Worm (Caenorhabditis elegans): Measurements from ENCODE around the gene BE10.4.
A peak's percentile ranks its signal among the peaks of the same experiment; 100 is the strongest.

The BE10.4 gene

DNA sequence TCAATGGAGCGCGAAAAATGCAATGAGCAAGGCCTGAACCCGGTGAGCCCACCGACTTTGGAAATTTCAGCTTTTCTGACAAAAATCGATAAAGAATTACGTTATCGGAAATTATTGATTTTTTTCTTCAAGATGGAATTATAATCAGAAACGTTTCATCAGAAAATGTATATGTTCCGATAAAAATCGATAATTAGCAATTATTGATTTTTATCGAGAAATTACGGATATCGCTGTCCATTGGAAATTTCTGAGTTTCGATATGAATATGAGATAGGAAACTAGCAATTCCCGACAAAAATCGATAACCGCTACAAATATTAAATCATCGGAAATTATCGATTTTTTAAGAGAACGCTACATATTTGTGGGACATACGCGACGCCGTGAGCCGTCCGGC, 19.1 kb upstream of the BE10.4 start:
- no peak for TF ChIP-seq aha-1 (tag; optimal IDR thresholded peaks at IDR 0.05)
- no peak for TF ChIP-seq lin-15B (tag; optimal IDR thresholded peaks at IDR 0.05)
- no peak for TF ChIP-seq tlp-1 (tag; optimal IDR thresholded peaks at IDR 0.05)
- TF ChIP-seq xbp-1 (tag; optimal IDR thresholded peaks at IDR 0.05), result no peak
- no peak for TF ChIP-seq zip-4 (GFP tag; optimal IDR thresholded peaks at IDR 0.05)
- TF ChIP-seq pax-3 (tag; optimal IDR thresholded peaks at IDR 0.05), result no peak
- no peak for TF ChIP-seq elt-2 (tag; optimal IDR thresholded peaks at IDR 0.05)
- TF ChIP-seq tbx-2 (tag; optimal IDR thresholded peaks at IDR 0.05), result no peak
- TF ChIP-seq efl-1 (optimal IDR thresholded peaks at IDR 0.05), result no peak
- TF ChIP-seq efl-1 (GFP tag; optimal IDR thresholded peaks at IDR 0.05 in 1 of 2), result no peak
- no peak for TF ChIP-seq lir-3 (tag; optimal IDR thresholded peaks at IDR 0.05; ENCODE audit: poor library complexity)
- no peak for TF ChIP-seq snpc-4 (tag; optimal IDR thresholded peaks at IDR 0.05)
- TF ChIP-seq ceh-8 (GFP tag; optimal IDR thresholded peaks at IDR 0.05), result no peak
- TF ChIP-seq isw-1 (GFP tag; IDR thresholded peaks at IDR 0.05), result no peak
- no peak for TF ChIP-seq swsn-7 (tag; optimal IDR thresholded peaks at IDR 0.05)
- no peak for TF ChIP-seq zag-1 (tag; optimal IDR thresholded peaks at IDR 0.05)
- no peak for TF ChIP-seq C34B4.2 (tag; optimal IDR thresholded peaks at IDR 0.05)

DNA sequence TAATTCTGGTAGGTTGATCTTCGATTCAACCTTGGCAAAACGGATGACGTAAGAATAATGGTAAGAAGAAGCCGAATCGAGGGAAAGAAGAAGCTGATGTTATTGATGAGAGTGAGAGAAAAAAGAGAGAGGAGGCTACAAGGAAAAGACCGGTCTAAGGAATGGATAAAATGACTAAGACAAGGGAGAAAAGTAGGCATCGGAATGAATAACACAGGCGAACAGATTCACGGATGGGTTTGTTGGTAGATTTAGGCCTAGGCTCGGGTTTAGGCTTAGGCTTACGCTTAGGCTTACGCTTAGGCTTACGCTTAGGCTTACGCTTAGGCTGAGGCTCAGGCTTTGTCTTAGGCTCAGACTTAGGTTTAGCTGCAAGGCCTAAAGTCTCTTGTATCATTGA, 14.8 kb upstream of the BE10.4 start, which contains the start of gene agmo-1:
Gene agmo-1, minus strand, starts transcription at position 101 of the 400 bp plus-strand sequence.
- TF ChIP-seq nhr-47 (tag; optimal IDR thresholded peaks at IDR 0.05) (no peak), blmp-1 (tag; optimal IDR thresholded peaks at IDR 0.05) (peak; percentile 32)

DNA sequence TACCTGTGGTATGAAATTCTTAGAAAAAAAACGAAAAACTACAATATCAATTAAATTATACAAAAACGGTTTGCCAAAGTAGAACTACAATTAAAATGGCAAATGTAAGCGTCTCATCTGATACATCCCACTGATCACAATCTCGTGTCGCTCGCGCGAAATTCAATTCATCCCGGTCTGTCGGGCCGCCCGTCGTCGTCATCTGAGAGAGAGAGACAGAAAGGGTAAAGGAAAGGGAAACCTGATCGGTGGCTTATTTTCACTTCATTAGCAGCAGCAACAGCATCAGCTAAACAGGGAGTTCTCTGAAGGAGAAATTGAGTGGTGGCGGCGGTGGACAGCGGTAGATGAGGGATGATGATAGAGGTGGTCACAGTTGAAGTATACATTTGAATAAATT, 12.8 kb upstream of the BE10.4 start:
- TF ChIP-seq nhr-20 (tag; optimal IDR thresholded peaks at IDR 0.05) (peak; percentile 0), blmp-1 (tag; optimal IDR thresholded peaks at IDR 0.05) (peak; percentile 100), egl-27 (tag; optimal IDR thresholded peaks at IDR 0.05) (no peak), unc-98 (GFP tag; IDR thresholded peaks at IDR 0.05) (no peak), nhr-85 (tag) (peak; percentile 62)

DNA sequence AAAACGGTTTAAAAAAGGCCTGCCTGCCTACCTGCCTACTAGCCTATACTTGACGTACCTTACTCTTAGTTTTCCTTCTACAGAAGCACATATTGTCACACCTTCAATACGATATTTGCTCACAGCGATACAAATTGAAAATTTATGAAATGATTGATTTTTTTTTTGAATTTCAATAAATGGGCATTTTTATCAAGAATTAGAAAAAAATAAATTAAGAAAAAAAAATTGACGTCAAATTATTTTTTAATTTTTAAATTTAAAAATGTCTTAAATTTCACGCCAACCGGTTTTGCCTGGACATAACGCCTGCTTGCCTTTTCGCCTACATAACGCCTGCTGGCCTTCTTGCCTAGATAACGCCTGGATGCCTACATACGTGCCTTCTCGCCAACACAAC, 6.6 kb upstream of the BE10.4 start, which contains the start of gene BE10.5:
Gene BE10.5, minus strand, starts transcription at position 101 of the 400 bp plus-strand sequence.
- TF ChIP-seq egl-27 (tag; optimal IDR thresholded peaks at IDR 0.05) (no peak), vab-15 (tag; optimal IDR thresholded peaks at IDR 0.05) (no peak), nhr-90 (tag; optimal IDR thresholded peaks at IDR 0.05; ENCODE audit: poor library complexity) (no peak), nhr-84 (tag; optimal IDR thresholded peaks at IDR 0.05) (no peak), alr-1 (tag; optimal IDR thresholded peaks at IDR 0.05; ENCODE audit: borderline replicate concordance) (no peak), hpl-2 (GFP tag; optimal IDR thresholded peaks at IDR 0.05) (no peak), unc-98 (GFP tag; IDR thresholded peaks at IDR 0.05) (no peak)

DNA sequence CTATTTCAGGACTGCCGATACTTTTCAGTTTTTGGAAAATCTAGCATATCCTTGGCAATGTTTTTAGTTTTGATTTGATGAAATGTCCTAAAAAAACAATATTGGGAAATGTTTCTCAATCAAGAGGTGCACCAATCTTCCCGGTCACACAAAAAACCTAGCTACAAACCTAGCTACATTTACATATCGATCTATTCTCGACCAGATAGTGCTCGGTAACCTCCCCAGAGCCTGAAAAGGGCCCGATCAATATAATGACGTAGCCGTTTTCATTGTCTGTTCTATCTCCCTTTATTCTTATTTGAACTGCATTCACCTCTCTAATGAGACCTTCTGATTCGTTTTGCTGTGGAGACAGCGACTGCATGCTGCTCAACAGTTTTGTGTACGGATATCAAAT, 5.6 kb upstream of the BE10.4 start, which contains the start of gene BE10.3:
Gene BE10.3, plus strand, starts transcription at position 301 of the 400 bp plus-strand sequence.
- TF ChIP-seq dpl-1 (GFP tag; optimal IDR thresholded peaks at IDR 0.05) (no peak), C34B4.2 (tag; optimal IDR thresholded peaks at IDR 0.05) (no peak), sox-4 (tag; optimal IDR thresholded peaks at IDR 0.05) (no peak), hlh-17 (GFP tag; optimal IDR thresholded peaks at IDR 0.05; ENCODE audit: borderline replicate concordance) (no peak), C16A3.4 (tag; optimal IDR thresholded peaks at IDR 0.05) (no peak), mab-9 (GFP tag; IDR thresholded peaks at IDR 0.05) (no peak), mep-1 (tag; optimal IDR thresholded peaks at IDR 0.05) (no peak), lin-39 (tag; optimal IDR thresholded peaks at IDR 0.05) (no peak), lin-14 (GFP tag; optimal IDR thresholded peaks at IDR 0.05) (no peak), nhr-77 (tag; optimal IDR thresholded peaks at IDR 0.05) (no peak), ceh-8 (GFP tag; optimal IDR thresholded peaks at IDR 0.05) (no peak), nhr-19 (GFP tag; conservative IDR thresholded peaks at IDR 0.05) (no peak), lin-35 (GFP tag; optimal IDR thresholded peaks at IDR 0.05) (no peak), nhr-47 (tag; optimal IDR thresholded peaks at IDR 0.05) (no peak)

Data from whole organism, L1 larva.